Fruit fly (Drosophila melanogaster) whole organism, embryonic: ENCODE data around the gene CG31365.

Experiments
- Atf-2 ChIP-seq: fragments of 200-800 bp; sonication (Bioruptor generic); optimal IDR thresholded peaks from 2 replicates; lab custom pipeline; 2016; ENCODE audit warnings: missing biosample characterization, missing genetic modification characterization
- CG10274 ChIP-seq: fragments of 200-800 bp; sonication (Bioruptor generic); optimal IDR thresholded peaks from 3 replicates; lab custom pipeline; 2017; ENCODE audit warnings: missing biosample characterization, mild to moderate bottlenecking, missing genetic modification characterization
- CG10462 ChIP-seq: fragments of 200-800 bp; sonication (Bioruptor generic); optimal IDR thresholded peaks from 2 replicates; lab custom pipeline; 2016; ENCODE audit warnings: missing biosample characterization, missing genetic modification characterization
- CG11085 ChIP-seq: fragments of 200-800 bp; sonication (Bioruptor generic); IDR thresholded peaks from 2 replicates; pipeline ENCODE4 v1.3.6; 2022; ENCODE audit warnings: missing biosample characterization, missing genetic modification characterization
- CG11696 ChIP-seq: fragments of 200-800 bp; sonication (Bioruptor generic); IDR thresholded peaks from 2 replicates; pipeline ENCODE4 v1.3.6; 2022; ENCODE audit warnings: missing biosample characterization, missing genetic modification characterization
- CG12219 ChIP-seq: fragments of 200-800 bp; sonication (Bioruptor generic); optimal IDR thresholded peaks from 3 replicates; lab custom pipeline; 2018; ENCODE audit warnings: missing biosample characterization, mild to moderate bottlenecking, missing genetic modification characterization
- CG12236 ChIP-seq: fragments of 200-800 bp; sonication (Bioruptor generic); optimal IDR thresholded peaks from 2 replicates; lab custom pipeline; 2016; ENCODE audit warnings: missing biosample characterization, missing genetic modification characterization
- CG13296 ChIP-seq: fragments of 200-800 bp; sonication (Bioruptor generic); optimal IDR thresholded peaks from 3 replicates; lab custom pipeline; 2018; ENCODE audit warnings: missing biosample characterization, mild to moderate bottlenecking, missing genetic modification characterization
- CG16863 ChIP-seq: fragments of 200-800 bp; sonication (Bioruptor generic); optimal IDR thresholded peaks from 3 replicates; lab custom pipeline; 2016; ENCODE audit warnings: missing biosample characterization, missing genetic modification characterization
- CG17359 ChIP-seq: fragments of 200-800 bp; sonication (Bioruptor generic); optimal IDR thresholded peaks from 3 replicates; lab custom pipeline; 2018; ENCODE audit warnings: missing biosample characterization, mild to moderate bottlenecking, missing genetic modification characterization, moderate library complexity
- CG1792 ChIP-seq: fragments of 200-800 bp; sonication (Bioruptor generic); optimal IDR thresholded peaks from 2 replicates; lab custom pipeline; 2016; ENCODE audit warnings: missing biosample characterization, missing genetic modification characterization
- CG31441 ChIP-seq: fragments of 200-800 bp; sonication (Bioruptor generic); IDR thresholded peaks from 2 replicates; pipeline ENCODE4 v1.3.6; 2022; ENCODE audit warnings: missing biosample characterization, missing genetic modification characterization
- CG4730 ChIP-seq: fragments of 200-800 bp; sonication (Bioruptor generic); IDR thresholded peaks from 2 replicates; pipeline ENCODE4 v1.3.6; 2022; ENCODE audit warnings: missing biosample characterization, missing genetic modification characterization
- CG7271 ChIP-seq: fragments of 200-800 bp; sonication (Bioruptor generic); optimal IDR thresholded peaks from 2 replicates; lab custom pipeline; 2018; ENCODE audit warnings: missing biosample characterization, mild to moderate bottlenecking, missing genetic modification characterization, moderate library complexity
- CG7839 ChIP-seq: fragments of 200-800 bp; sonication (Bioruptor generic); optimal IDR thresholded peaks from 3 replicates; lab custom pipeline; 2018; ENCODE audit warnings: missing biosample characterization, mild to moderate bottlenecking, missing genetic modification characterization, moderate library complexity
- CG9437 ChIP-seq: fragments of 200-800 bp; sonication (Bioruptor generic); optimal IDR thresholded peaks from 2 replicates; lab custom pipeline; 2018; ENCODE audit warnings: missing biosample characterization, mild to moderate bottlenecking, missing genetic modification characterization
- D19A ChIP-seq: fragments of 200-800 bp; optimal IDR thresholded peaks from 3 replicates; lab custom pipeline; 2019; ENCODE audit warnings: missing biosample characterization, mild to moderate bottlenecking, missing genetic modification characterization, moderate library complexity
- Dbx ChIP-seq: fragments of 200-800 bp; sonication (Bioruptor generic); IDR thresholded peaks from 3 replicates; pipeline ENCODE4 v1.3.6; 2022; ENCODE audit warnings: missing biosample characterization, missing genetic modification characterization
- Deaf1 ChIP-seq: fragments of 200-800 bp; optimal IDR thresholded peaks from 3 replicates; lab custom pipeline; 2019; ENCODE audit warnings: missing biosample characterization, mild to moderate bottlenecking, missing genetic modification characterization, moderate library complexity
- Ets65A ChIP-seq: fragments of 200-800 bp; sonication (Bioruptor generic); peaks from one replicate; lab custom pipeline; 2016; ENCODE audit warnings: missing biosample characterization, missing genetic modification characterization
- HLH54F ChIP-seq: fragments of 200-800 bp; sonication (Bioruptor generic); optimal IDR thresholded peaks from 3 replicates; lab custom pipeline; 2016; ENCODE audit warnings: missing biosample characterization, missing genetic modification characterization
- Hr3 ChIP-seq: fragments of 200-800 bp; sonication (Bioruptor generic); optimal IDR thresholded peaks from 3 replicates; lab custom pipeline; 2016; ENCODE audit warnings: missing biosample characterization, missing genetic modification characterization
- Jarid2 ChIP-seq: fragments of 200-800 bp; sonication (Bioruptor generic); optimal IDR thresholded peaks from 3 replicates; lab custom pipeline; 2017; ENCODE audit warnings: mild to moderate bottlenecking, missing biosample characterization, missing genetic modification reagents, missing genetic modification characterization
- Med ChIP-seq: fragments of 200-800 bp; sonication (Bioruptor generic); peaks from one replicate; lab custom pipeline; 2016; ENCODE audit warnings: missing biosample characterization, missing genetic modification characterization, mild to moderate bottlenecking, inconsistent platforms, moderate library complexity
- Nf-YC ChIP-seq: fragments of 200-800 bp; optimal IDR thresholded peaks from 3 replicates; lab custom pipeline; 2019; ENCODE audit warnings: missing biosample characterization, mild to moderate bottlenecking, missing genetic modification characterization, moderate library complexity
- PHDP ChIP-seq: fragments of 200-800 bp; sonication (Bioruptor generic); optimal IDR thresholded peaks from 3 replicates; lab custom pipeline; 2018; ENCODE audit warnings: missing biosample characterization, mild to moderate bottlenecking, missing genetic modification characterization, moderate library complexity
- Six4 ChIP-seq: fragments of 200-800 bp; sonication (Bioruptor generic); optimal IDR thresholded peaks from 2 replicates; lab custom pipeline; 2016; ENCODE audit warnings: missing biosample characterization, missing genetic modification characterization
- abd-A ChIP-seq: fragments of 200-800 bp; sonication (Bioruptor generic); optimal IDR thresholded peaks from 3 replicates; lab custom pipeline; 2019; ENCODE audit warnings: missing biosample characterization, mild to moderate bottlenecking, missing genetic modification characterization, moderate library complexity
- chm ChIP-seq: fragments of 200-800 bp; sonication (Bioruptor generic); IDR thresholded peaks from 2 replicates; pipeline ENCODE4 v1.3.6; 2022; ENCODE audit warnings: missing biosample characterization, missing genetic modification characterization
- crp ChIP-seq, 2 experiments: fragments of 200-800 bp; sonication (Bioruptor generic); optimal IDR thresholded peaks; 2 replicates in 1 of 2; 3 replicates in 1 of 2; lab custom pipeline; 2017; ENCODE audit warnings: missing biosample characterization in 2 of 2, missing genetic modification characterization in 2 of 2, mild to moderate bottlenecking in 1 of 2, moderate library complexity in 1 of 2
- cwo ChIP-seq: fragments of 200-800 bp; sonication (Bioruptor generic); optimal IDR thresholded peaks from 3 replicates; lab custom pipeline; 2017; ENCODE audit warnings: missing biosample characterization, missing genetic modification characterization, mild to moderate bottlenecking, moderate library complexity, missing genetic modification reagents
- da ChIP-seq: fragments of 200-800 bp; sonication (Bioruptor generic); optimal IDR thresholded peaks from 2 replicates; lab custom pipeline; 2016; ENCODE audit warnings: missing biosample characterization, missing genetic modification characterization
- dan ChIP-seq: fragments of 200-800 bp; sonication (Bioruptor generic); IDR thresholded peaks from 2 replicates; pipeline ENCODE4 v1.3.6; 2022; ENCODE audit warnings: missing biosample characterization, missing genetic modification characterization
- dmrt99B ChIP-seq: fragments of 200-800 bp; sonication (Bioruptor generic); optimal IDR thresholded peaks from 2 replicates; lab custom pipeline; 2018; ENCODE audit warnings: missing biosample characterization, mild to moderate bottlenecking, missing genetic modification characterization, moderate library complexity
- fd3F ChIP-seq: fragments of 200-800 bp; sonication (Bioruptor generic); optimal IDR thresholded peaks from 2 replicates; lab custom pipeline; 2018; ENCODE audit warnings: missing biosample characterization, mild to moderate bottlenecking, missing genetic modification characterization, moderate library complexity
- fu2 ChIP-seq: fragments of 200-800 bp; sonication (Bioruptor generic); optimal IDR thresholded peaks from 2 replicates; lab custom pipeline; 2016; ENCODE audit warnings: missing biosample characterization, missing genetic modification characterization
- gcm ChIP-seq: fragments of 200-800 bp; sonication (Bioruptor generic); optimal IDR thresholded peaks from 2 replicates; lab custom pipeline; 2019; ENCODE audit warnings: missing biosample characterization, mild to moderate bottlenecking, missing genetic modification characterization, moderate library complexity
- hkb ChIP-seq, 2 experiments: fragments of 200-800 bp in 1 of 2; fragments of >200 bp in 1 of 2; sonication (Bioruptor generic) in 1 of 2; IDR thresholded peaks in 1 of 2; optimal IDR thresholded peaks in 1 of 2; 2 replicates each; pipeline versions ENCODE4 v1.3.6 to Lab custom; 2017 to 2022; ENCODE audit warnings: missing biosample characterization in 1 of 2, missing genetic modification characterization in 1 of 2
- ken ChIP-seq: fragments of 200-800 bp; sonication (Bioruptor generic); IDR thresholded peaks from 3 replicates; pipeline ENCODE4 v1.3.6; 2022; ENCODE audit warnings: missing biosample characterization, missing genetic modification characterization
- lbe ChIP-seq: fragments of 200-800 bp; sonication (Bioruptor generic); optimal IDR thresholded peaks from 2 replicates; lab custom pipeline; 2016; ENCODE audit warnings: missing biosample characterization, mild to moderate bottlenecking, missing genetic modification characterization
- nmo ChIP-seq: fragments of 200-800 bp; sonication (Bioruptor generic); optimal IDR thresholded peaks from 2 replicates; lab custom pipeline; 2018; ENCODE audit warnings: missing biosample characterization, mild to moderate bottlenecking, missing genetic modification characterization, moderate library complexity
- pan ChIP-seq, 4 experiments: fragments of >200 bp in 3 of 4; fragments of 200-800 bp in 1 of 4; sonication (Bioruptor generic) in 1 of 4; optimal IDR thresholded peaks in 3 of 4; IDR thresholded peaks in 1 of 4; 2 replicates each; pipeline versions ENCODE4 v1.3.6 to Lab custom; 2017 to 2022; ENCODE audit warnings: missing biosample characterization in 2 of 4, missing genetic modification characterization in 2 of 4, mixed read lengths in 1 of 4
- peb ChIP-seq: fragments of 200-800 bp; sonication (Bioruptor generic); IDR thresholded peaks from 2 replicates; pipeline ENCODE4 v1.3.6; 2022; ENCODE audit warnings: missing biosample characterization, missing genetic modification characterization
- phol ChIP-seq: fragments of 200-800 bp; sonication (Bioruptor generic); optimal IDR thresholded peaks from 3 replicates; lab custom pipeline; 2018; ENCODE audit warnings: missing biosample characterization, mild to moderate bottlenecking, missing genetic modification characterization, moderate library complexity
- sim ChIP-seq: fragments of 200-800 bp; sonication (Bioruptor generic); IDR thresholded peaks from 2 replicates; pipeline ENCODE4 v1.3.6; 2022; ENCODE audit warnings: missing biosample characterization, missing genetic modification characterization
- tup ChIP-seq: fragments of 200-800 bp; sonication (Bioruptor generic); optimal IDR thresholded peaks from 2 replicates; lab custom pipeline; 2016; ENCODE audit warnings: missing biosample characterization, mild to moderate bottlenecking, missing genetic modification characterization, moderate library complexity
- unpg ChIP-seq: fragments of 200-800 bp; sonication (Bioruptor generic); optimal IDR thresholded peaks from 3 replicates; lab custom pipeline; 2018; ENCODE audit warnings: missing biosample characterization, mild to moderate bottlenecking, missing genetic modification characterization, moderate library complexity
- vnd ChIP-seq: fragments of 200-800 bp; sonication (Bioruptor generic); IDR thresholded peaks from 3 replicates; pipeline ENCODE4 v1.3.6; 2022; ENCODE audit warnings: missing biosample characterization, missing genetic modification characterization; ENCODE audit not compliant: partially characterized antibody

The CG31365 gene

DNA sequence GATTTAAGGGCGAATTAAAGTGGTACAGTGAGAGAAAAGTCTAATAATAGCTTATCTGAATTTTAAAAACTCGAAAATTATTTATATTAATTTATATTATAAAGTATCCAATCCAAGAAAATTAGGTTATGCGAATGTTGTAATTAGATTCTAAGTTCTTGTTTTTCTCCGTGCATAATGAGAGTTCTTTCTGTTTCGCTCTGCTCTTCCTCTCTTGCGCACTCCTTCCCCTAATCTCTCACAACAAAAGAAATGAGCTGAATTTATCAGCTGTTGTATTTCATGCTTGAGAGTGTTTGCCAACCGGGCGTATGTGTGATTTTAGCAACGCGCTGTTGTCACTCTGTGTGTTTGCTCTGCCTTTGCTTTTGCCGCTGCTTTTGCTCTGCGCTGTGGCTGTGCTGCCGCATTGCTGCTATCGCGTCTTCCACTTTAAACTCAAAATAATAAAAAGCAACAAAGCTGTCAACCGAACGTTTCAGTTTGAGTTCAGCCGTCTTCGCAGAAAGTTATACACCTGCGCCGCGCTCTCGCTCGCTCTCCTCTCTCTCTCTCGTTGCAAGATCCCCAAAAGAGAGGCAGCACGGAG is 47.3 kb upstream of the CG31365 start, which contains the start of gene CG46310 (continued):
- peak; percentile 65 for TF ChIP-seq phol (tag; lab: Kevin White, UChicago)
- TF ChIP-seq CG31441 (GFP tag; lab: Robert Waterston, UW): peak; percentile 85
- TF ChIP-seq pan (optimal IDR thresholded peaks at IDR 0.05; lab: Kevin White, UChicago): no peak
- TF ChIP-seq pan (GFP tag; optimal IDR thresholded peaks at IDR 0.05 in 1 of 2, IDR thresholded peaks at IDR 0.05 in 1 of 2): peak in 1 of 2 experiments; percentile 92
- TF ChIP-seq nmo (GFP tag; lab: Kevin White, UChicago): peak; percentile 59
- TF ChIP-seq HLH54F (GFP tag; lab: Kevin White, UChicago): no peak
- TF ChIP-seq CG1792 (GFP tag; lab: Kevin White, UChicago): no peak
- no peak for TF ChIP-seq fu2
- TF ChIP-seq crp (GFP tag; optimal IDR thresholded peaks at IDR 0.05; lab: Kevin White, UChicago): peak in 1 of 2 experiments; percentile 44
- peak; percentile 40; the same call in 1 of the 2 replicates for TF ChIP-seq peb
- TF ChIP-seq CG17359 (tag; lab: Kevin White, UChicago): peak; percentile 58
- TF ChIP-seq CG7839 (tag; lab: Kevin White, UChicago): peak; percentile 83
- no peak for TF ChIP-seq da (GFP tag; lab: Kevin White, UChicago)
- peak; percentile 63 for TF ChIP-seq gcm
- no peak for TF ChIP-seq CG10462 (GFP tag; lab: Kevin White, UChicago)
- TF ChIP-seq chm (GFP tag; lab: Robert Waterston, UW): peak; percentile 57; the same call in 1 of the 2 replicates
- peak; percentile 48 for TF ChIP-seq CG12219 (GFP tag; lab: Kevin White, UChicago)
- no peak for TF ChIP-seq CG10274 (GFP tag; lab: Kevin White, UChicago)
- TF ChIP-seq hkb (optimal IDR thresholded peaks at IDR 0.05; lab: Kevin White, UChicago): no peak
- peak; percentile 95 for TF ChIP-seq hkb (GFP tag; IDR thresholded peaks at IDR 0.05; lab: Robert Waterston, UW)
- no peak for TF ChIP-seq Jarid2 (GFP tag; lab: Kevin White, UChicago)
- TF ChIP-seq unpg (GFP tag; lab: Kevin White, UChicago): peak; percentile 90
- TF ChIP-seq Six4 (GFP tag; lab: Kevin White, UChicago): peak; percentile 44
- TF ChIP-seq D19A (tag; lab: Kevin White, UChicago): peak; percentile 59
- TF ChIP-seq cwo: peak; percentile 70
- TF ChIP-seq CG11696 (GFP tag; lab: Robert Waterston, UW): peak; percentile 51
- TF ChIP-seq Med (GFP tag; lab: Kevin White, UChicago): peak; percentile 86
- TF ChIP-seq CG11085: peak; percentile 51; the same call in 1 of the 2 replicates
- peak; percentile 86 for TF ChIP-seq dmrt99B (tag; lab: Kevin White, UChicago)
- no peak for TF ChIP-seq dan (GFP tag; lab: Robert Waterston, UW)
- TF ChIP-seq ken: peak; percentile 69; the same call in 1 of the 3 replicates
- no peak for TF ChIP-seq Atf-2 (GFP tag; lab: Kevin White, UChicago)
- TF ChIP-seq sim (GFP tag; lab: Robert Waterston, UW): peak; percentile 62; the same call in 1 of the 2 replicates
- TF ChIP-seq PHDP: peak; percentile 78
- peak; percentile 40 for TF ChIP-seq fd3F (GFP tag; lab: Kevin White, UChicago)
- TF ChIP-seq CG4730 (GFP tag; lab: Robert Waterston, UW): peak; percentile 63
- TF ChIP-seq CG13296: peak; percentile 51
- TF ChIP-seq Hr3 (GFP tag; lab: Kevin White, UChicago): peak; percentile 37
- no peak for TF ChIP-seq Ets65A (GFP tag; lab: Kevin White, UChicago)
- TF ChIP-seq Nf-YC: peak; percentile 62
- no peak for TF ChIP-seq CG12236
- TF ChIP-seq CG16863 (GFP tag; lab: Kevin White, UChicago): no peak
- peak; percentile 43 for TF ChIP-seq CG9437 (GFP tag; lab: Kevin White, UChicago)
- no peak for TF ChIP-seq vnd (GFP tag; lab: Robert Waterston, UW)
- TF ChIP-seq CG7271 (tag; lab: Kevin White, UChicago): no peak
- TF ChIP-seq tup (GFP tag; lab: Kevin White, UChicago): no peak
- TF ChIP-seq Deaf1 (tag; lab: Kevin White, UChicago): peak; percentile 35
- TF ChIP-seq abd-A: no peak
- peak; percentile 79 for TF ChIP-seq Dbx (GFP tag; lab: Robert Waterston, UW)
- TF ChIP-seq lbe (GFP tag; lab: Kevin White, UChicago): peak; percentile 91
